Worm (Caenorhabditis elegans): ENCODE data around the gene C32D5.7.

The C32D5.7 gene

ce11 chrII:6380866-6381265 lies 41.0 kb upstream of the C32D5.7 start, which contains the start of gene F58F12.12:
Gene F58F12.12, plus strand, starts transcription at chrII:6381166.
- TF ChIP-seq elt-1 (tag; optimal IDR thresholded peaks at IDR 0.05) (no peak), fos-1 (tag; optimal IDR thresholded peaks at IDR 0.05) (peak; percentile 3)

- TF ChIP-seq fos-1 (tag; optimal IDR thresholded peaks at IDR 0.05) (peak; percentile 44), R02D3.7 (tag; optimal IDR thresholded peaks at IDR 0.05) (no peak), C34F6.9 (tag; optimal IDR thresholded peaks at IDR 0.05) (no peak), sma-3 (GFP tag; optimal IDR thresholded peaks at IDR 0.05) (peak; percentile 10), blmp-1 (tag; optimal IDR thresholded peaks at IDR 0.05; ENCODE audit: insufficient read depth) (no peak), zag-1 (tag; optimal IDR thresholded peaks at IDR 0.05) (no peak), sma-9 (GFP tag; optimal IDR thresholded peaks at IDR 0.05) (peak; percentile 35), sma-9 (tag; optimal IDR thresholded peaks at IDR 0.05) (no peak), elt-1 (tag; optimal IDR thresholded peaks at IDR 0.05) (no peak), nhr-21 (tag; optimal IDR thresholded peaks at IDR 0.05) (peak; percentile 69), lin-13 (GFP tag; optimal IDR thresholded peaks at IDR 0.05) (no peak)
These were observed 39.3 kb upstream of the C32D5.7 start for ce11 chrII:6379038-6379563.

DNA sequence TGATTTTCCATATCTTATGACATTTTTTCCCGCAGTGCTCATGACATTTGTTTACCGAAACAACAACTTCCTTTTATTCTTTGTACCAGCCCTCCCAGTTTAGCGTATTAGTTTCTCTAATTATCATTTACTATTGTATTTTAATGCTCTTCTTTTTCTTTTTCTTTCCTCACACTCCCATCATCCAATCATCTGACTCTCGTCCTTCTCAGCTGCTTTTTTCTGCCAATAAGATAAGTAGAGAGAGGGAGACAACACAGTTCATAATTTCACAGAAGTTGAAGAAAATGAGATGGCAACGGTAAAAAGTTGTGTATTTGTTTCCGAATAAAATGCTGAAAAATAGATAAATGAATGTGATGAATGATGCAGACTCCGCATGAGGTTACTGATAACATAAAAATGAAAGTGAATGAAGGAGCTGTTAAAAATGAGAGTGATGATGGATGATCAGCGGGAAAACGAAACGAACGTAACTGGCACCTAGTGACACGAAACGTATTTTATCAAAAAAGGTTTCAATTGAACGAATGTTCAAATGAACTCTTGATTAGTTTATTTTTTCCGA lies 37.6 kb upstream of the C32D5.7 start:
- TF ChIP-seq nhr-25 (tag; optimal IDR thresholded peaks at IDR 0.05) (no peak), blmp-1 (tag; optimal IDR thresholded peaks at IDR 0.05; ENCODE audit: insufficient read depth) (peak; percentile 29), sma-9 (GFP tag; optimal IDR thresholded peaks at IDR 0.05) (peak; percentile 11), sma-9 (tag; optimal IDR thresholded peaks at IDR 0.05) (no peak), nhr-129 (tag; optimal IDR thresholded peaks at IDR 0.05) (peak; percentile 8), fos-1 (tag; optimal IDR thresholded peaks at IDR 0.05) (peak; percentile 90), skn-1 (tag; optimal IDR thresholded peaks at IDR 0.05) (no peak), crh-2 (tag; optimal IDR thresholded peaks at IDR 0.05) (peak; percentile 40)

- TF ChIP-seq lsy-2 (tag; optimal IDR thresholded peaks at IDR 0.05) (no peak), crh-2 (tag; optimal IDR thresholded peaks at IDR 0.05) (no peak), nhr-12 (tag; optimal IDR thresholded peaks at IDR 0.05) (no peak), peb-1 (tag; optimal IDR thresholded peaks at IDR 0.05) (no peak), Y55F3AM.14 (GFP tag; optimal IDR thresholded peaks at IDR 0.05) (no peak), nhr-129 (tag; optimal IDR thresholded peaks at IDR 0.05) (no peak)
These were observed 36.8 kb upstream of the C32D5.7 start for ce11 chrII:6376693-6377092.

- TF ChIP-seq gmeb-1 (tag; optimal IDR thresholded peaks at IDR 0.05) (peak; percentile 18), nhr-6 (tag; optimal IDR thresholded peaks at IDR 0.05) (no peak), nhr-129 (tag; optimal IDR thresholded peaks at IDR 0.05) (peak; percentile 24), fos-1 (tag; optimal IDR thresholded peaks at IDR 0.05) (peak; percentile 43), lsy-2 (tag; optimal IDR thresholded peaks at IDR 0.05) (peak in 1 of 2 experiments; percentile 13), lin-11 (tag; optimal IDR thresholded peaks at IDR 0.05) (no peak), crh-2 (tag; optimal IDR thresholded peaks at IDR 0.05) (peak; percentile 40), skn-1 (tag; optimal IDR thresholded peaks at IDR 0.05) (no peak), elt-1 (tag; optimal IDR thresholded peaks at IDR 0.05) (no peak), mbf-1 (tag; optimal IDR thresholded peaks at IDR 0.05) (no peak), elt-3 (tag; optimal IDR thresholded peaks at IDR 0.05) (no peak), ZK546.5 (tag; optimal IDR thresholded peaks at IDR 0.05) (no peak), Y55F3AM.14 (GFP tag; optimal IDR thresholded peaks at IDR 0.05) (no peak), zag-1 (tag; optimal IDR thresholded peaks at IDR 0.05) (no peak), ztf-1 (GFP tag; conservative IDR thresholded peaks at IDR 0.05) (no peak), ama-1 (optimal IDR thresholded peaks at IDR 0.05) (peak; percentile 40), F13H6.1 (tag; optimal IDR thresholded peaks at IDR 0.05) (no peak), nhr-25 (tag; optimal IDR thresholded peaks at IDR 0.05) (no peak)
These were observed 34.8 kb upstream of the C32D5.7 start for ce11 chrII:6374646-6375045.

- TF ChIP-seq unc-55 (GFP tag; optimal IDR thresholded peaks at IDR 0.05) = no peak
- no peak for TF ChIP-seq crh-2 (tag; optimal IDR thresholded peaks at IDR 0.05)
- TF ChIP-seq nhr-12 (tag; optimal IDR thresholded peaks at IDR 0.05) = no peak
- no peak for TF ChIP-seq mdl-1 (tag; optimal IDR thresholded peaks at IDR 0.05)
- TF ChIP-seq ceh-82 (tag; optimal IDR thresholded peaks at IDR 0.05) = no peak
- no peak for TF ChIP-seq mbf-1 (tag; optimal IDR thresholded peaks at IDR 0.05)
- no peak for TF ChIP-seq nhr-237 (tag; optimal IDR thresholded peaks at IDR 0.05)
- no peak for TF ChIP-seq C34F6.9 (tag; optimal IDR thresholded peaks at IDR 0.05)
- TF ChIP-seq nhr-129 (tag; optimal IDR thresholded peaks at IDR 0.05) = no peak
- no peak for TF ChIP-seq ceh-16 (tag; optimal IDR thresholded peaks at IDR 0.05)
These were observed 33.5 kb upstream of the C32D5.7 start for ce11 chrII:6373361-6373760.

Measured in whole organism, L2 larva.